Worm (Caenorhabditis elegans) whole organism, L2 larva: ENCODE results near the gene W09D6.1.

ENCODE experiments used
- C34F6.9 ChIP-seq: fragments of 150-350 bp; optimal IDR thresholded peaks from 2 replicates; lab custom pipeline; 2014; ENCODE audit warnings: missing biosample characterization, missing genetic modification characterization
- F13H6.1 ChIP-seq: sonication (generic microtip); optimal IDR thresholded peaks from 2 replicates; lab custom pipeline; 2016; ENCODE audit warnings: missing genetic modification characterization, missing compliant biosample characterization
- R02D3.7 ChIP-seq: fragments of 150-350 bp; optimal IDR thresholded peaks from 2 replicates; lab custom pipeline; 2014; ENCODE audit warnings: missing biosample characterization, missing genetic modification characterization
- Y55F3AM.14 ChIP-seq: fragments of 200-800 bp; sonication (Bioruptor generic); optimal IDR thresholded peaks from 2 replicates; lab custom pipeline; 2018; ENCODE audit warnings: mild to moderate bottlenecking, missing genetic modification characterization, missing compliant biosample characterization
- ZK546.5 ChIP-seq: sonication (generic microtip); optimal IDR thresholded peaks from 2 replicates; lab custom pipeline; 2017; ENCODE audit warnings: missing biosample characterization, missing genetic modification characterization
- alr-1 ChIP-seq: fragments of 150-350 bp; optimal IDR thresholded peaks from 2 replicates; lab custom pipeline; 2014; ENCODE audit warnings: missing biosample characterization, missing genetic modification characterization
- aly-2 ChIP-seq: fragments of 150-350 bp; optimal IDR thresholded peaks from 2 replicates; lab custom pipeline; 2014; ENCODE audit warnings: missing biosample characterization, missing genetic modification characterization
- ama-1 ChIP-seq: fragments of 150-350 bp; optimal IDR thresholded peaks from 2 replicates; lab custom pipeline; 2018; ENCODE audit warnings: inconsistent platforms
- blmp-1 ChIP-seq: sonication (generic microtip); optimal IDR thresholded peaks from 2 replicates; lab custom pipeline; 2017; ENCODE audit warnings: missing genetic modification characterization, mild to moderate bottlenecking, missing compliant biosample characterization, antibody characterized with exemption, moderate library complexity; ENCODE audit not compliant: insufficient read depth
- ceh-16 ChIP-seq: fragments of 150-350 bp; optimal IDR thresholded peaks from 2 replicates; lab custom pipeline; 2014; ENCODE audit warnings: missing biosample characterization, missing genetic modification characterization
- ceh-82 ChIP-seq: fragments of 150-350 bp; optimal IDR thresholded peaks from 2 replicates; lab custom pipeline; 2014; ENCODE audit warnings: missing biosample characterization, missing genetic modification characterization
- crh-2 ChIP-seq: sonication (generic microtip); optimal IDR thresholded peaks from 2 replicates; lab custom pipeline; 2017; ENCODE audit warnings: missing biosample characterization, missing genetic modification characterization
- dmd-4 ChIP-seq: sonication (generic microtip); optimal IDR thresholded peaks from 2 replicates; lab custom pipeline; 2017; ENCODE audit warnings: missing biosample characterization, missing genetic modification characterization
- egl-27 ChIP-seq: sonication (generic microtip); optimal IDR thresholded peaks from 3 replicates; lab custom pipeline; 2017; ENCODE audit warnings: missing biosample characterization, missing genetic modification reagents, missing genetic modification characterization
- elt-1 ChIP-seq: fragments of 150-350 bp; optimal IDR thresholded peaks from 2 replicates; lab custom pipeline; 2014; ENCODE audit warnings: missing biosample characterization, missing genetic modification characterization
- elt-3 ChIP-seq: sonication (generic microtip); optimal IDR thresholded peaks from 2 replicates; lab custom pipeline; 2017; ENCODE audit warnings: missing biosample characterization, missing genetic modification characterization
- fos-1 ChIP-seq: fragments of 150-350 bp; optimal IDR thresholded peaks from 2 replicates; lab custom pipeline; 2014; ENCODE audit warnings: missing biosample characterization, missing genetic modification characterization
- gmeb-1 ChIP-seq: fragments of 150-350 bp; optimal IDR thresholded peaks from 2 replicates; lab custom pipeline; 2014; ENCODE audit warnings: missing biosample characterization, missing genetic modification characterization
- lin-11 ChIP-seq: fragments of 150-350 bp; sonication (generic microtip); optimal IDR thresholded peaks from 2 replicates; lab custom pipeline; 2014; ENCODE audit warnings: missing biosample characterization, missing genetic modification characterization, inconsistent platforms, mixed read lengths
- lin-13 ChIP-seq: fragments of 150-350 bp; optimal IDR thresholded peaks from 2 replicates; lab custom pipeline; 2014; ENCODE audit warnings: missing biosample characterization, missing genetic modification reagents, missing genetic modification characterization
- lin-39 ChIP-seq: fragments of 150-350 bp; optimal IDR thresholded peaks from 2 replicates; lab custom pipeline; 2014; ENCODE audit warnings: missing biosample characterization, missing genetic modification reagents, missing genetic modification characterization
- lsy-2 ChIP-seq, 2 experiments: fragments of 150-350 bp in 1 of 2; sonication (generic microtip) in 1 of 2; optimal IDR thresholded peaks; 2 replicates each; lab custom pipeline; 2014 to 2017; ENCODE audit warnings: missing biosample characterization in 2 of 2, missing genetic modification characterization in 2 of 2
- mab-5 ChIP-seq: fragments of 150-350 bp; optimal IDR thresholded peaks from 2 replicates; lab custom pipeline; 2014; ENCODE audit warnings: missing biosample characterization, missing genetic modification characterization
- mbf-1 ChIP-seq: sonication (generic microtip); optimal IDR thresholded peaks from 2 replicates; lab custom pipeline; 2017; ENCODE audit warnings: missing biosample characterization, missing genetic modification characterization
- mdl-1 ChIP-seq, 2 experiments: fragments of 150-350 bp in 1 of 2; sonication (generic microtip) in 1 of 2; optimal IDR thresholded peaks; 2 replicates each; lab custom pipeline; 2017; ENCODE audit warnings: missing biosample characterization in 2 of 2, missing genetic modification characterization in 2 of 2
- nhr-10 ChIP-seq: sonication (generic microtip); optimal IDR thresholded peaks from 2 replicates; lab custom pipeline; 2017; ENCODE audit warnings: missing biosample characterization, missing genetic modification characterization
- nhr-11 ChIP-seq: fragments of 150-350 bp; optimal IDR thresholded peaks from 2 replicates; lab custom pipeline; 2014; ENCODE audit warnings: missing biosample characterization, missing genetic modification characterization
- nhr-12 ChIP-seq: fragments of 150-350 bp; optimal IDR thresholded peaks from 2 replicates; lab custom pipeline; 2014; ENCODE audit warnings: missing biosample characterization, missing genetic modification characterization
- nhr-129 ChIP-seq: fragments of 150-350 bp; optimal IDR thresholded peaks from 2 replicates; lab custom pipeline; 2014; ENCODE audit warnings: missing biosample characterization, missing genetic modification characterization
- nhr-21 ChIP-seq: fragments of 150-350 bp; optimal IDR thresholded peaks from 2 replicates; lab custom pipeline; 2014; ENCODE audit warnings: missing biosample characterization, missing genetic modification characterization
- nhr-23 ChIP-seq: fragments of 150-350 bp; optimal IDR thresholded peaks from 2 replicates; lab custom pipeline; 2014; ENCODE audit warnings: missing biosample characterization, missing genetic modification reagents, missing genetic modification characterization
- nhr-237 ChIP-seq: fragments of 150-350 bp; optimal IDR thresholded peaks from 2 replicates; lab custom pipeline; 2014; ENCODE audit warnings: missing biosample characterization, missing genetic modification characterization
- nhr-25 ChIP-seq: fragments of 150-350 bp; sonication (generic microtip); optimal IDR thresholded peaks from 3 replicates; lab custom pipeline; 2014; ENCODE audit warnings: missing biosample characterization, missing genetic modification characterization
- nhr-6 ChIP-seq: fragments of 150-350 bp; optimal IDR thresholded peaks from 2 replicates; lab custom pipeline; 2014; ENCODE audit warnings: missing biosample characterization, missing genetic modification characterization
- nhr-77 ChIP-seq: fragments of 150-350 bp; optimal IDR thresholded peaks from 2 replicates; lab custom pipeline; 2014; ENCODE audit warnings: missing biosample characterization, missing genetic modification characterization
- peb-1 ChIP-seq: fragments of 150-350 bp; optimal IDR thresholded peaks from 2 replicates; lab custom pipeline; 2014; ENCODE audit warnings: missing biosample characterization, missing genetic modification characterization
- sem-4 ChIP-seq: fragments of 150-350 bp; optimal IDR thresholded peaks from 2 replicates; lab custom pipeline; 2014; ENCODE audit warnings: missing biosample characterization, missing genetic modification reagents, missing genetic modification characterization
- skn-1 ChIP-seq: sonication (generic microtip); optimal IDR thresholded peaks from 2 replicates; lab custom pipeline; 2017; ENCODE audit warnings: missing biosample characterization, missing genetic modification characterization
- sma-3 ChIP-seq: sonication (generic microtip); optimal IDR thresholded peaks from 2 replicates; lab custom pipeline; 2016; ENCODE audit warnings: missing genetic modification reagents, missing genetic modification characterization, missing compliant biosample characterization
- sma-9 ChIP-seq, 2 experiments: fragments of 150-350 bp in 1 of 2; sonication (generic microtip) in 1 of 2; optimal IDR thresholded peaks; 2 replicates each; lab custom pipeline; 2014 to 2016; ENCODE audit warnings: missing genetic modification characterization in 2 of 2, mild to moderate bottlenecking in 1 of 2, missing biosample characterization in 1 of 2, missing compliant biosample characterization in 1 of 2, missing genetic modification reagents in 1 of 2, moderate library complexity in 1 of 2
- snpc-4 ChIP-seq: fragments of 150-350 bp; optimal IDR thresholded peaks from 2 replicates; lab custom pipeline; 2014; ENCODE audit warnings: missing biosample characterization, missing genetic modification characterization
- unc-39 ChIP-seq: fragments of 150-350 bp; optimal IDR thresholded peaks from 2 replicates; lab custom pipeline; 2014; ENCODE audit warnings: missing biosample characterization, missing genetic modification characterization
- unc-55 ChIP-seq: fragments of 150-350 bp; sonication (generic microtip); optimal IDR thresholded peaks from 3 replicates; lab custom pipeline; 2014; ENCODE audit warnings: missing biosample characterization, missing genetic modification reagents, missing genetic modification characterization
- unc-62 ChIP-seq: fragments of 150-350 bp; optimal IDR thresholded peaks from 2 replicates; lab custom pipeline; 2014; ENCODE audit warnings: missing biosample characterization, missing genetic modification reagents, missing genetic modification characterization
- zag-1 ChIP-seq: fragments of 150-350 bp; optimal IDR thresholded peaks from 2 replicates; lab custom pipeline; 2014; ENCODE audit warnings: missing biosample characterization, missing genetic modification characterization
- ztf-1 ChIP-seq: fragments of 200-800 bp; sonication (Bioruptor generic); conservative IDR thresholded peaks from 2 replicates; pipeline ENCODE4 v1.3.6; 2022; ENCODE audit warnings: missing genetic modification characterization, missing compliant biosample characterization
- ztf-11 ChIP-seq: sonication (generic microtip); optimal IDR thresholded peaks from 2 replicates; lab custom pipeline; 2017; ENCODE audit warnings: missing biosample characterization, missing genetic modification characterization
- ztf-4 ChIP-seq: fragments of 150-350 bp; optimal IDR thresholded peaks from 2 replicates; lab custom pipeline; 2014; ENCODE audit warnings: missing biosample characterization, missing genetic modification characterization

The W09D6.1 gene

ce11 chrIII:11053603-11054002 lies 15.1 kb upstream of the W09D6.1 start:
- no peak for TF ChIP-seq sma-9 (GFP tag; optimal IDR thresholded peaks at IDR 0.05; lab: Kevin White, UChicago)
- TF ChIP-seq sma-9 (tag; optimal IDR thresholded peaks at IDR 0.05; lab: Kevin White, UChicago): no peak
- no peak for TF ChIP-seq elt-1
- TF ChIP-seq egl-27: no peak
- no peak for TF ChIP-seq R02D3.7 (tag; lab: Kevin White, UChicago)
- TF ChIP-seq nhr-11 (tag; lab: Kevin White, UChicago): no peak
- no peak for TF ChIP-seq Y55F3AM.14
- TF ChIP-seq nhr-21 (tag; lab: Kevin White, UChicago): no peak
- no peak for TF ChIP-seq lin-13 (GFP tag; lab: Kevin White, UChicago)
- no peak for TF ChIP-seq zag-1 (tag; lab: Kevin White, UChicago)
- no peak for TF ChIP-seq aly-2 (tag; lab: Kevin White, UChicago)
- no peak for TF ChIP-seq mbf-1
- TF ChIP-seq, all 48 proteins: peak for 0

DNA sequence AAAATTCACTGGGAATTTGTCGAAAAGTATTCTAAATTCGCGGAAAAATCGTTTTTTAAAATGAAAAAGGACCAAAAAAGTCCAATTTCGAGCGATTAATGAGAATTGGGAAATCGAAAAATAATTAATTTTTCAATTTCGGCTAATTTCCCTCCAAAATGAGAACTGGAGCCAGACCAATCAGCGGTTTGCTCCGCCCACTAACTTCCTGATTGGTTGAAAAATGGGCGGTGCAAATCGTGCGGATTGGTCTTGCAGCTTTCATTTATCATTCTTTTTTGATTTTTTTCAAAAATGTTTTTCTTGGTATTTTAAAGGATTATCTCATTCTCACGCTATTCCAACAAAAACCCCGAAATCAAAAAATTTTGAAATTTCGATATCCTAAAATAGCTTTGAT lies 14.6 kb upstream of the W09D6.1 start:
- TF ChIP-seq nhr-10 (tag; lab: Kevin White, UChicago): no peak

- TF ChIP-seq nhr-77 (tag; lab: Kevin White, UChicago) (no peak), R02D3.7 (tag; lab: Kevin White, UChicago) (no peak), unc-62 (GFP tag; lab: Kevin White, UChicago) (no peak), gmeb-1 (tag; lab: Kevin White, UChicago) (peak; percentile 44), nhr-25 (peak; percentile 77), mbf-1 (no peak), lsy-2 (tag; optimal IDR thresholded peaks at IDR 0.05; lab: Kevin White, UChicago) (peak; percentile 38 to 71), dmd-4 (tag; lab: Kevin White, UChicago) (no peak), peb-1 (tag; lab: Kevin White, UChicago) (no peak), nhr-10 (tag; lab: Kevin White, UChicago) (no peak), ZK546.5 (tag; lab: Kevin White, UChicago) (no peak), unc-39 (no peak), nhr-6 (no peak), lin-11 (tag; lab: Kevin White, UChicago) (no peak), unc-55 (GFP tag; lab: Kevin White, UChicago) (peak; percentile 64), Y55F3AM.14 (peak; percentile 60), C34F6.9 (tag; lab: Kevin White, UChicago) (peak; percentile 55), nhr-23 (tag; lab: Kevin White, UChicago) (no peak), ama-1 (no peak), blmp-1 (tag; lab: Kevin White, UChicago) (peak; percentile 7), snpc-4 (tag; lab: Kevin White, UChicago) (peak; percentile 41), nhr-237 (tag; lab: Kevin White, UChicago) (no peak), sma-3 (GFP tag; lab: Kevin White, UChicago) (peak; percentile 53), sem-4 (tag; lab: Kevin White, UChicago) (peak; percentile 49), lin-39 (tag; lab: Kevin White, UChicago) (no peak), skn-1 (tag; lab: Kevin White, UChicago) (no peak), fos-1 (tag; lab: Kevin White, UChicago) (peak; percentile 80), crh-2 (tag; lab: Kevin White, UChicago) (peak; percentile 94), mab-5 (tag; lab: Kevin White, UChicago) (no peak), egl-27 (no peak), zag-1 (tag; lab: Kevin White, UChicago) (peak; percentile 34), sma-9 (GFP tag; optimal IDR thresholded peaks at IDR 0.05; lab: Kevin White, UChicago) (peak; percentile 9), sma-9 (tag; optimal IDR thresholded peaks at IDR 0.05; lab: Kevin White, UChicago) (no peak), nhr-12 (no peak), ztf-4 (peak; percentile 2), lin-13 (GFP tag; lab: Kevin White, UChicago) (peak; percentile 60), mdl-1 (tag; optimal IDR thresholded peaks at IDR 0.05; lab: Kevin White, UChicago) (peak; percentile 7 to 43), alr-1 (tag; lab: Kevin White, UChicago) (no peak), elt-3 (tag; lab: Kevin White, UChicago) (no peak), ceh-16 (no peak), nhr-21 (tag; lab: Kevin White, UChicago) (peak; percentile 69), ceh-82 (tag; lab: Kevin White, UChicago) (no peak), F13H6.1 (tag; lab: Kevin White, UChicago) (peak; percentile 88), elt-1 (no peak), nhr-129 (peak; percentile 67), ztf-11 (no peak), aly-2 (tag; lab: Kevin White, UChicago) (no peak), ztf-1 (no peak)
Observed at ce11 chrIII:11054532-11055265, 14.0 kb upstream of the W09D6.1 start.
